Fruit fly (Drosophila melanogaster) whole organism, pupa: ENCODE results near the gene omd.

Experiments used
- CG10348 ChIP-seq: fragments of 200-800 bp; sonication (Bioruptor generic); IDR thresholded peaks from 2 replicates; pipeline ENCODE4 v1.3.6; 2022; ENCODE audit warnings: missing biosample characterization, missing genetic modification characterization
- CG12605 ChIP-seq: fragments of 200-800 bp; sonication (Bioruptor generic); IDR thresholded peaks from 2 replicates; pipeline ENCODE4 v1.3.6; 2022; ENCODE audit warnings: missing biosample characterization, missing genetic modification characterization
- CG14655 ChIP-seq: fragments of 200-800 bp; sonication (Bioruptor generic); optimal IDR thresholded peaks from 3 replicates; lab custom pipeline; 2017; ENCODE audit warnings: mild to moderate bottlenecking, missing biosample characterization, missing genetic modification reagents, missing genetic modification characterization
- CG15710 ChIP-seq: fragments of 200-800 bp; sonication (Bioruptor generic); optimal IDR thresholded peaks from 2 replicates; lab custom pipeline; 2018; ENCODE audit warnings: missing biosample characterization, mild to moderate bottlenecking, missing genetic modification characterization, moderate library complexity
- CG32121 ChIP-seq: fragments of 200-800 bp; sonication (Bioruptor generic); IDR thresholded peaks from 2 replicates; pipeline ENCODE4 v1.3.6; 2022; ENCODE audit warnings: missing biosample characterization, missing genetic modification characterization
- CG4496 ChIP-seq: fragments of 200-800 bp; sonication (Bioruptor generic); IDR thresholded peaks from 3 replicates; pipeline ENCODE4 v1.3.6; 2022; ENCODE audit warnings: missing biosample characterization, missing genetic modification characterization
- CG8159 ChIP-seq: fragments of 200-800 bp; sonication (Bioruptor generic); optimal IDR thresholded peaks from 3 replicates; lab custom pipeline; 2018; ENCODE audit warnings: missing biosample characterization, mild to moderate bottlenecking, missing genetic modification characterization, moderate library complexity
- CG8301 ChIP-seq: fragments of 200-800 bp; sonication (Bioruptor generic); optimal IDR thresholded peaks from 2 replicates; lab custom pipeline; 2018; ENCODE audit warnings: missing biosample characterization, mild to moderate bottlenecking, missing genetic modification characterization
- EcR ChIP-seq: fragments of 200-800 bp; sonication (Bioruptor generic); optimal IDR thresholded peaks from 3 replicates; lab custom pipeline; 2019; ENCODE audit warnings: missing biosample characterization, missing genetic modification characterization, mild to moderate bottlenecking, moderate library complexity, missing genetic modification reagents
- Pif1A ChIP-seq: fragments of 200-800 bp; sonication (Bioruptor generic); optimal IDR thresholded peaks from 3 replicates; lab custom pipeline; 2016; ENCODE audit warnings: missing biosample characterization, missing genetic modification characterization
- Snoo ChIP-seq: fragments of 200-800 bp; sonication (Bioruptor generic); optimal IDR thresholded peaks from 3 replicates; lab custom pipeline; 2017; ENCODE audit warnings: missing biosample characterization, mild to moderate bottlenecking, missing genetic modification characterization, inconsistent platforms

DNA sequence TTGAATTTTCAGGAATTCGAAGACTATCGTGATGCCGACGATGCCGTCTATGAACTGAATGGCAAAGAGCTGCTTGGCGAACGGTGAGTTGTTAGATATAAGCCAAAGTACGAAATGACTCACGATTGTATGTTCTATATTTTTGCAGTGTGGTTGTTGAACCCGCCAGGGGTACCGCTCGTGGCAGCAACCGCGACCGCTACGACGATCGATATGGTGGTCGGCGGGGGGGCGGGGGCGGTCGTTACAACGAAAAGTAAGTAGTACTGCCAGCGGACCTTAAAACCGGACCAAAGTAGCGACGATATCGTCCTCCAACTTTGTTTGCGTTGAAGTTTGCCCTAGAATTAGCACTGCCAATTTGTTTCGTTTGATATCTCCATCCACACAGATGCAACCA is 24.9 kb downstream of the omd start:
- TF ChIP-seq CG32121 (no peak), CG4496 (GFP tag; lab: Robert Waterston, UW) (no peak), CG12605 (no peak), Snoo (tag; lab: Kevin White, UChicago) (no peak), EcR (GFP tag; lab: Kevin White, UChicago) (no peak), CG10348 (GFP tag; lab: Robert Waterston, UW) (no peak), CG14655 (no peak), Pif1A (GFP tag; lab: Kevin White, UChicago) (no peak), CG15710 (no peak), CG8301 (tag; lab: Kevin White, UChicago) (no peak), CG8159 (no peak)
